Worm (Caenorhabditis elegans): ENCODE data around the gene Y54F10BM.22.

ce11 chrIII:2258863-2259262, 21.8 kb upstream of the Y54F10BM.22 start, which contains the start of gene fbxa-43:
- TF ChIP-seq unc-62 (GFP tag; optimal IDR thresholded peaks at IDR 0.05): no peak
- TF ChIP-seq lsy-2 (tag; optimal IDR thresholded peaks at IDR 0.05): no peak
